Worm (Caenorhabditis elegans) whole organism, L1 larva: ENCODE data around the gene F59B2.8.

Experiments
- C04F5.9 ChIP-seq: sonication (generic microtip); optimal IDR thresholded peaks from 2 replicates; lab custom pipeline; 2016; ENCODE audit warnings: missing genetic modification characterization, missing compliant biosample characterization
- F16B12.6 ChIP-seq: fragments of 150-350 bp; optimal IDR thresholded peaks from 2 replicates; lab custom pipeline; 2014; ENCODE audit warnings: missing biosample characterization, missing genetic modification characterization
- aha-1 ChIP-seq: fragments of 150-350 bp; optimal IDR thresholded peaks from 2 replicates; lab custom pipeline; 2014; ENCODE audit warnings: missing biosample characterization, missing genetic modification characterization
- aly-2 ChIP-seq: fragments of 150-350 bp; optimal IDR thresholded peaks from 2 replicates; lab custom pipeline; 2014; ENCODE audit warnings: missing biosample characterization, missing genetic modification characterization
- ama-1 ChIP-seq: fragments of 150-350 bp; optimal IDR thresholded peaks from 2 replicates; lab custom pipeline; 2014
- blmp-1 ChIP-seq: fragments of 150-350 bp; optimal IDR thresholded peaks from 2 replicates; lab custom pipeline; 2014; ENCODE audit warnings: missing biosample characterization, missing genetic modification characterization
- ceh-63 ChIP-seq: fragments of 200-800 bp; sonication (Bioruptor generic); optimal IDR thresholded peaks from 2 replicates; lab custom pipeline; 2018; ENCODE audit warnings: mild to moderate bottlenecking, missing genetic modification characterization, missing compliant biosample characterization
- ceh-90 ChIP-seq: sonication (generic microtip); optimal IDR thresholded peaks from 2 replicates; lab custom pipeline; 2016; ENCODE audit warnings: missing genetic modification characterization, missing compliant biosample characterization
- ces-1 ChIP-seq: fragments of 150-350 bp; optimal IDR thresholded peaks from 2 replicates; lab custom pipeline; 2014; ENCODE audit warnings: missing biosample characterization, missing genetic modification reagents, missing genetic modification characterization
- dsc-1 ChIP-seq: sonication (generic microtip); optimal IDR thresholded peaks from 2 replicates; lab custom pipeline; 2016; ENCODE audit warnings: mild to moderate bottlenecking, missing genetic modification characterization, missing compliant biosample characterization
- efl-1 ChIP-seq, 4 experiments: fragments of 150-350 bp; optimal IDR thresholded peaks in 3 of 4; peaks in 1 of 4; 1 replicate in 1 of 4; 2 replicates in 3 of 4; lab custom pipeline; 2014; ENCODE audit warnings: missing biosample characterization in 2 of 4, missing genetic modification characterization in 2 of 4, missing genetic modification reagents in 2 of 4
- egl-13 ChIP-seq: sonication (generic microtip); optimal IDR thresholded peaks from 2 replicates; lab custom pipeline; 2016; ENCODE audit warnings: missing genotype, missing genetic modification reagents, missing genetic modification characterization, missing compliant biosample characterization
- elt-3 ChIP-seq, 6 experiments: fragments of 150-350 bp in 1 of 6; sonication (generic microtip); optimal IDR thresholded peaks; 2 replicates each; lab custom pipeline; 2017 to 2018; ENCODE audit warnings: missing biosample characterization in 6 of 6, missing genetic modification characterization in 6 of 6, inconsistent platforms in 1 of 6
- fkh-4 ChIP-seq: sonication (generic microtip); optimal IDR thresholded peaks from 2 replicates; lab custom pipeline; 2016; ENCODE audit warnings: missing compliant biosample characterization, missing genetic modification characterization, borderline replicate concordance
- grh-1 ChIP-seq: fragments of 200-800 bp; sonication (Bioruptor generic); IDR thresholded peaks from 2 replicates; pipeline ENCODE4 v1.3.6; 2022; ENCODE audit warnings: missing genetic modification reagents, missing genetic modification characterization, missing compliant biosample characterization
- irx-1 ChIP-seq: sonication (generic microtip); optimal IDR thresholded peaks from 2 replicates; lab custom pipeline; 2016; ENCODE audit warnings: missing genetic modification characterization, missing compliant biosample characterization
- jun-1 ChIP-seq: fragments of 150-350 bp; optimal IDR thresholded peaks from 2 replicates; lab custom pipeline; 2014; ENCODE audit warnings: missing biosample characterization, missing genetic modification reagents, missing genetic modification characterization
- lin-14 ChIP-seq: fragments of 200-800 bp; sonication (Bioruptor generic); optimal IDR thresholded peaks from 2 replicates; lab custom pipeline; 2018; ENCODE audit warnings: mild to moderate bottlenecking, missing genetic modification characterization, moderate library complexity, missing compliant biosample characterization
- lir-3 ChIP-seq: sonication (generic microtip); optimal IDR thresholded peaks from 2 replicates; lab custom pipeline; 2016; ENCODE audit warnings: mild to moderate bottlenecking, missing genetic modification characterization, moderate library complexity, missing compliant biosample characterization; ENCODE audit not compliant: poor library complexity
- lsy-2 ChIP-seq, 2 experiments: fragments of 150-350 bp; optimal IDR thresholded peaks; 2 replicates each; lab custom pipeline; 2014; ENCODE audit warnings: missing biosample characterization in 2 of 2, missing genetic modification characterization in 2 of 2
- mab-9 ChIP-seq: fragments of 200-800 bp; sonication (Bioruptor generic); IDR thresholded peaks from 2 replicates; pipeline ENCODE4 v1.3.6; 2022; ENCODE audit warnings: missing genetic modification reagents, missing genetic modification characterization, missing compliant biosample characterization
- mdl-1 ChIP-seq, 2 experiments: fragments of 150-350 bp; optimal IDR thresholded peaks; 2 replicates each; lab custom pipeline; 2014 to 2017; ENCODE audit warnings: missing biosample characterization in 2 of 2, missing genetic modification characterization in 2 of 2, inconsistent platforms in 1 of 2
- mef-2 ChIP-seq: fragments of 150-350 bp; optimal IDR thresholded peaks from 2 replicates; lab custom pipeline; 2014; ENCODE audit warnings: missing biosample characterization, missing genetic modification characterization
- mep-1 ChIP-seq: fragments of 150-350 bp; optimal IDR thresholded peaks from 2 replicates; lab custom pipeline; 2014; ENCODE audit warnings: missing biosample characterization, missing genetic modification characterization
- nhr-11 ChIP-seq: fragments of 150-350 bp; optimal IDR thresholded peaks from 2 replicates; lab custom pipeline; 2014; ENCODE audit warnings: missing biosample characterization, missing genetic modification characterization
- nhr-12 ChIP-seq: sonication (generic microtip); optimal IDR thresholded peaks from 2 replicates; lab custom pipeline; 2017; ENCODE audit warnings: missing biosample characterization, missing genetic modification characterization
- nhr-20 ChIP-seq: sonication (generic microtip); optimal IDR thresholded peaks from 2 replicates; lab custom pipeline; 2016; ENCODE audit warnings: mild to moderate bottlenecking, missing genetic modification characterization, missing compliant biosample characterization
- nhr-237 ChIP-seq: fragments of 150-350 bp; optimal IDR thresholded peaks from 2 replicates; lab custom pipeline; 2014; ENCODE audit warnings: missing biosample characterization, missing genetic modification characterization
- nhr-71 ChIP-seq: sonication (generic microtip); optimal IDR thresholded peaks from 2 replicates; lab custom pipeline; 2016; ENCODE audit warnings: mild to moderate bottlenecking, missing genetic modification characterization, moderate library complexity, missing compliant biosample characterization
- nhr-76 ChIP-seq: sonication (generic microtip); optimal IDR thresholded peaks from 2 replicates; lab custom pipeline; 2017; ENCODE audit warnings: missing biosample characterization, missing genetic modification characterization
- snpc-4 ChIP-seq: fragments of 150-350 bp; optimal IDR thresholded peaks from 2 replicates; lab custom pipeline; 2014; ENCODE audit warnings: missing biosample characterization, missing genetic modification characterization
- snu-23 ChIP-seq: sonication (generic microtip); optimal IDR thresholded peaks from 2 replicates; lab custom pipeline; 2016; ENCODE audit warnings: missing genetic modification characterization, missing compliant biosample characterization
- sox-4 ChIP-seq: sonication (generic microtip); optimal IDR thresholded peaks from 2 replicates; lab custom pipeline; 2016; ENCODE audit warnings: missing genetic modification characterization, missing compliant biosample characterization
- sptf-1 ChIP-seq: fragments of 150-350 bp; optimal IDR thresholded peaks from 2 replicates; lab custom pipeline; 2014; ENCODE audit warnings: missing biosample characterization, missing genetic modification characterization
- swsn-7 ChIP-seq: sonication (generic microtip); optimal IDR thresholded peaks from 2 replicates; lab custom pipeline; 2016; ENCODE audit warnings: missing genetic modification characterization, missing compliant biosample characterization
- tbx-2 ChIP-seq: sonication (generic microtip); optimal IDR thresholded peaks from 2 replicates; lab custom pipeline; 2016; ENCODE audit warnings: missing genetic modification characterization, missing compliant biosample characterization
- tlp-1 ChIP-seq: fragments of 150-350 bp; optimal IDR thresholded peaks from 2 replicates; lab custom pipeline; 2014; ENCODE audit warnings: missing biosample characterization, missing genetic modification characterization
- unc-86 ChIP-seq: sonication (generic microtip); optimal IDR thresholded peaks from 2 replicates; lab custom pipeline; 2016; ENCODE audit warnings: missing genetic modification characterization, missing compliant biosample characterization
- vab-15 ChIP-seq: sonication (generic microtip); optimal IDR thresholded peaks from 2 replicates; lab custom pipeline; 2017; ENCODE audit warnings: missing genotype, mild to moderate bottlenecking, missing genetic modification characterization, missing compliant biosample characterization
- xbp-1 ChIP-seq: sonication (generic microtip); optimal IDR thresholded peaks from 2 replicates; lab custom pipeline; 2016; ENCODE audit warnings: missing genetic modification characterization, missing compliant biosample characterization
- zip-4 ChIP-seq: fragments of 200-800 bp; sonication (Bioruptor generic); optimal IDR thresholded peaks from 2 replicates; lab custom pipeline; 2018; ENCODE audit warnings: mild to moderate bottlenecking, missing genetic modification characterization, moderate library complexity, missing compliant biosample characterization

The F59B2.8 gene

DNA sequence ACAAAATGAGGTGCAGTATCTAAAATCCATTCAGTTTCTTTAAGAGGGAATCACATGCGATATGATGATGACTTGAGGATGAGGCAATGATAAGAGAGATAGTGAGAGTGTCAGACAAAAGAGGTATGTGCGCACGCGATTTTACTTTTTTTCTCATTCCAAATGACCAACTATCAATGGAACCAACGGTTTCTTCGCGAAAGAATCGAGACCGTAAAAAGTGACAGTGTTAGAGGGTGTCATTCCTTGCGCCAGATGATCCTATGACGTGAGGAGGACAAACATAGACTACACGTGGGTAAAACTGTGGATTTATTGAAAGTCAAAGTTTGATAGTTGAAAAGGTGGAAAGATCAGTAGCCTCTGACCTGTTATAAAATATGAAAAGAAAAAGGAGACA lies 26.2 kb downstream of the F59B2.8 start (continued):
- TF ChIP-seq mep-1, result peak; percentile 25
- peak; percentile 50 for TF ChIP-seq nhr-71
- no peak for TF ChIP-seq mef-2
- peak; percentile 5 for TF ChIP-seq jun-1 (tag; lab: Kevin White, UChicago)
- TF ChIP-seq ces-1, result no peak
- TF ChIP-seq mdl-1 (tag; optimal IDR thresholded peaks at IDR 0.05; lab: Kevin White, UChicago), result peak in 1 of 2 experiments; percentile 87
- TF ChIP-seq blmp-1 (tag; lab: Kevin White, UChicago), result peak; percentile 97
- peak; percentile 40 for TF ChIP-seq lir-3 (tag; lab: Kevin White, UChicago)
- TF ChIP-seq ceh-90, result no peak
- TF ChIP-seq swsn-7 (tag; lab: Kevin White, UChicago), result no peak
- TF ChIP-seq tbx-2 (tag; lab: Kevin White, UChicago), result peak; percentile 18
- TF ChIP-seq aha-1 (tag; lab: Kevin White, UChicago), result no peak

DNA sequence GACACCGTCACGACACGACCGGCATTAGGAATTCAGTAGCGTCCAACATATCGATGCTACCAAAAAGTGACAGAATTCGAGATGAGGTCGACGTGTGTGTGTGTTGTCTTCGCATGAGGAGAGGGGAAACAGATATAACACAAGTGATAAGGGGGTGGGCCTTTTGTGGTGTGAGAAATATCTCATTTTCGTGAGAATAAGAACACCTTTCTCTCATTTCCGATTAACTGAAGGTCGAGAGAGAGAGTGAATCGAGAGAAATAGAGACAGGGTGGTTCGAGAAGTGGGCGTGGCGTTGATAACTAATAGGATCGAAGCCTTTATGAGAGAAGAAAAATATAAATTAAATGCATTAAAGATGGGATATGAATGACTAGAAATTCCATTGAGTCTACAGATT lies 26.9 kb downstream of the F59B2.8 start:
- no peak for TF ChIP-seq egl-13 (tag; lab: Kevin White, UChicago)
- TF ChIP-seq swsn-7 (tag; lab: Kevin White, UChicago), result no peak
- peak in 3 of 6 experiments; percentile 38 to 69 (median 51) for TF ChIP-seq elt-3 (tag; optimal IDR thresholded peaks at IDR 0.05; lab: Kevin White, UChicago)
- no peak for TF ChIP-seq lsy-2 (tag; optimal IDR thresholded peaks at IDR 0.05; lab: Kevin White, UChicago)
- no peak for TF ChIP-seq F16B12.6 (tag; lab: Kevin White, UChicago)
- no peak for TF ChIP-seq nhr-76 (tag; lab: Kevin White, UChicago)
- TF ChIP-seq sptf-1 (tag; lab: Kevin White, UChicago), result no peak
- TF ChIP-seq snpc-4 (tag; lab: Kevin White, UChicago), result no peak
- no peak for TF ChIP-seq fkh-4 (tag; lab: Kevin White, UChicago)
- peak; percentile 29 for TF ChIP-seq nhr-71
- no peak for TF ChIP-seq mab-9 (GFP tag; lab: Robert Waterston, UW)
- no peak for TF ChIP-seq mdl-1 (tag; optimal IDR thresholded peaks at IDR 0.05; lab: Kevin White, UChicago)
- TF ChIP-seq sox-4 (tag; lab: Kevin White, UChicago), result no peak
- no peak for TF ChIP-seq grh-1 (GFP tag; lab: Robert Waterston, UW)
- TF ChIP-seq vab-15 (tag; lab: Kevin White, UChicago), result no peak
- TF ChIP-seq lin-14 (GFP tag; lab: Kevin White, UChicago), result peak; percentile 59
- TF ChIP-seq tlp-1, result no peak
- no peak for TF ChIP-seq nhr-11
- no peak for TF ChIP-seq nhr-20 (tag; lab: Kevin White, UChicago)
- peak; percentile 34 for TF ChIP-seq dsc-1
- no peak for TF ChIP-seq efl-1 (optimal IDR thresholded peaks at IDR 0.05; lab: Kevin White, UChicago)
- TF ChIP-seq efl-1 (GFP tag; optimal IDR thresholded peaks at IDR 0.05 in 1 of 2; lab: Kevin White, UChicago), result no peak
- TF ChIP-seq aha-1 (tag; lab: Kevin White, UChicago), result no peak
- no peak for TF ChIP-seq nhr-237 (tag; lab: Kevin White, UChicago)
- TF ChIP-seq C04F5.9 (tag; lab: Kevin White, UChicago), result no peak
- TF ChIP-seq irx-1 (tag; lab: Kevin White, UChicago), result no peak
- TF ChIP-seq ama-1 (lab: Kevin White, UChicago), result no peak
- no peak for TF ChIP-seq aly-2 (tag; lab: Kevin White, UChicago)
- no peak for TF ChIP-seq tbx-2 (tag; lab: Kevin White, UChicago)
- no peak for TF ChIP-seq xbp-1 (tag; lab: Kevin White, UChicago)
- peak; percentile 33 for TF ChIP-seq snu-23 (GFP tag; lab: Kevin White, UChicago)
- TF ChIP-seq unc-86 (tag; lab: Kevin White, UChicago), result peak; percentile 52
- TF ChIP-seq nhr-12 (tag; lab: Kevin White, UChicago), result no peak
- TF ChIP-seq zip-4 (GFP tag; lab: Kevin White, UChicago), result no peak
- peak; percentile 83 for TF ChIP-seq blmp-1 (tag; lab: Kevin White, UChicago)
- TF ChIP-seq ceh-63, result no peak
- TF ChIP-seq, all 84 proteins: peak for 7
